Worm (Caenorhabditis elegans) whole organism, late embryonic: ENCODE results near the gene F21C10.13.

Source experiments
- F13H6.1 ChIP-seq: sonication (generic microtip); optimal IDR thresholded peaks from 2 replicates; lab custom pipeline; 2016; ENCODE audit warnings: missing genetic modification characterization, missing compliant biosample characterization
- Y22D7AL.16 ChIP-seq: sonication (generic microtip); optimal IDR thresholded peaks from 2 replicates; lab custom pipeline; 2016; ENCODE audit warnings: missing genetic modification characterization, missing compliant biosample characterization
- ceh-14 ChIP-seq: sonication (generic microtip); optimal IDR thresholded peaks from 2 replicates; lab custom pipeline; 2016; ENCODE audit warnings: missing genotype, missing genetic modification characterization, missing compliant biosample characterization
- ceh-18 ChIP-seq: sonication (generic microtip); optimal IDR thresholded peaks from 2 replicates; lab custom pipeline; 2016; ENCODE audit warnings: missing genetic modification characterization, missing compliant biosample characterization
- ceh-34 ChIP-seq: sonication (generic microtip); optimal IDR thresholded peaks from 2 replicates; lab custom pipeline; 2016; ENCODE audit warnings: mild to moderate bottlenecking, missing genetic modification characterization, missing compliant biosample characterization
- ceh-45 ChIP-seq: fragments of 200-800 bp; sonication (Bioruptor generic); IDR thresholded peaks from 2 replicates; pipeline ENCODE4 v1.3.6; 2022; ENCODE audit warnings: missing genetic modification reagents, missing genetic modification characterization, missing compliant biosample characterization
- ceh-48 ChIP-seq: sonication (generic microtip); optimal IDR thresholded peaks from 2 replicates; lab custom pipeline; 2016; ENCODE audit warnings: missing genetic modification characterization, inconsistent platforms, missing compliant biosample characterization
- ceh-6 ChIP-seq: fragments of 200-800 bp; sonication (Bioruptor generic); optimal IDR thresholded peaks from 2 replicates; lab custom pipeline; 2018; ENCODE audit warnings: mild to moderate bottlenecking, missing genetic modification characterization, missing compliant biosample characterization
- ceh-9 ChIP-seq: sonication (generic microtip); optimal IDR thresholded peaks from 2 replicates; lab custom pipeline; 2016; ENCODE audit warnings: mild to moderate bottlenecking, missing genetic modification characterization, inconsistent platforms, missing compliant biosample characterization
- che-1 ChIP-seq: sonication (generic microtip); optimal IDR thresholded peaks from 2 replicates; lab custom pipeline; 2016; ENCODE audit warnings: mild to moderate bottlenecking, missing genetic modification characterization, missing compliant biosample characterization
- elt-4 ChIP-seq: sonication (generic microtip); optimal IDR thresholded peaks from 2 replicates; lab custom pipeline; 2016; ENCODE audit warnings: missing genetic modification characterization, missing compliant biosample characterization
- ets-4 ChIP-seq: sonication (generic microtip); optimal IDR thresholded peaks from 2 replicates; lab custom pipeline; 2016; ENCODE audit warnings: missing genetic modification characterization, missing compliant biosample characterization
- eyg-1 ChIP-seq: sonication (generic microtip); optimal IDR thresholded peaks from 2 replicates; lab custom pipeline; 2016; ENCODE audit warnings: missing genotype, missing genetic modification characterization, missing compliant biosample characterization
- fax-1 ChIP-seq: sonication (generic microtip); optimal IDR thresholded peaks from 2 replicates; lab custom pipeline; 2016; ENCODE audit warnings: missing genotype, missing genetic modification characterization, missing compliant biosample characterization
- fkh-6 ChIP-seq: sonication (generic microtip); optimal IDR thresholded peaks from 2 replicates; lab custom pipeline; 2016; ENCODE audit warnings: missing genetic modification characterization, missing compliant biosample characterization
- hlh-13 ChIP-seq: fragments of 200-800 bp; sonication (Bioruptor generic); optimal IDR thresholded peaks from 2 replicates; lab custom pipeline; 2018; ENCODE audit warnings: mild to moderate bottlenecking, missing genetic modification characterization, missing compliant biosample characterization
- hlh-15 ChIP-seq: sonication (generic microtip); optimal IDR thresholded peaks from 2 replicates; lab custom pipeline; 2016; ENCODE audit warnings: missing genetic modification characterization, missing compliant biosample characterization
- hlh-30 ChIP-seq: sonication (generic microtip); optimal IDR thresholded peaks from 2 replicates; lab custom pipeline; 2017; ENCODE audit warnings: antibody characterized with exemption, missing genetic modification characterization, missing compliant biosample characterization; ENCODE audit not compliant: insufficient read depth
- hlh-6 ChIP-seq: sonication (generic microtip); optimal IDR thresholded peaks from 2 replicates; lab custom pipeline; 2016; ENCODE audit warnings: missing genotype, missing genetic modification characterization, missing compliant biosample characterization
- hlh-8 ChIP-seq: sonication (generic microtip); optimal IDR thresholded peaks from 2 replicates; lab custom pipeline; 2016; ENCODE audit warnings: missing genotype, missing genetic modification characterization, missing compliant biosample characterization
- lim-6 ChIP-seq: sonication (generic microtip); optimal IDR thresholded peaks from 2 replicates; lab custom pipeline; 2016; ENCODE audit warnings: missing genetic modification characterization, missing compliant biosample characterization
- mec-3 ChIP-seq: sonication (generic microtip); optimal IDR thresholded peaks from 2 replicates; lab custom pipeline; 2016; ENCODE audit warnings: borderline replicate concordance, missing genetic modification characterization, missing compliant biosample characterization
- nfya-1 ChIP-seq: sonication (generic microtip); optimal IDR thresholded peaks from 2 replicates; lab custom pipeline; 2017; ENCODE audit warnings: missing genetic modification characterization, mild to moderate bottlenecking, missing compliant biosample characterization, antibody characterized with exemption, moderate library complexity
- nhr-11 ChIP-seq: fragments of 150-350 bp; optimal IDR thresholded peaks from 2 replicates; lab custom pipeline; 2014; ENCODE audit warnings: missing biosample characterization, missing genetic modification characterization
- npax-4 ChIP-seq: sonication (generic microtip); optimal IDR thresholded peaks from 2 replicates; lab custom pipeline; 2016; ENCODE audit warnings: missing genetic modification characterization, missing compliant biosample characterization
- odd-2 ChIP-seq: sonication (generic microtip); optimal IDR thresholded peaks from 2 replicates; lab custom pipeline; 2017; ENCODE audit warnings: antibody characterized with exemption, mild to moderate bottlenecking, missing genetic modification characterization, missing compliant biosample characterization
- pag-3 ChIP-seq: sonication (generic microtip); optimal IDR thresholded peaks from 2 replicates; lab custom pipeline; 2016; ENCODE audit warnings: missing compliant biosample characterization, missing genetic modification characterization, borderline replicate concordance
- pat-9 ChIP-seq: fragments of 200-800 bp; sonication (Bioruptor generic); optimal IDR thresholded peaks from 2 replicates; lab custom pipeline; 2018; ENCODE audit warnings: mild to moderate bottlenecking, missing genetic modification characterization, moderate library complexity, missing compliant biosample characterization
- pax-1 ChIP-seq: fragments of 150-350 bp; optimal IDR thresholded peaks from 2 replicates; lab custom pipeline; 2014; ENCODE audit warnings: missing biosample characterization, missing genetic modification characterization
- pha-4 ChIP-seq: fragments of 150-350 bp; optimal IDR thresholded peaks from 2 replicates; lab custom pipeline; 2018; ENCODE audit warnings: missing biosample characterization, missing genetic modification reagents, missing genetic modification characterization
- ref-2 ChIP-seq: sonication (generic microtip); optimal IDR thresholded peaks from 2 replicates; lab custom pipeline; 2016; ENCODE audit warnings: missing genetic modification characterization, missing compliant biosample characterization
- sdc-2 ChIP-seq: sonication (generic microtip); optimal IDR thresholded peaks from 2 replicates; lab custom pipeline; 2016; ENCODE audit warnings: missing genotype, missing genetic modification characterization, missing compliant biosample characterization
- sox-2 ChIP-seq: fragments of 200-800 bp; sonication (Bioruptor generic); IDR thresholded peaks from 2 replicates; pipeline ENCODE4 v1.3.6; 2022; ENCODE audit warnings: missing genetic modification reagents, missing genetic modification characterization, missing compliant biosample characterization
- syd-9 ChIP-seq: sonication (generic microtip); optimal IDR thresholded peaks from 2 replicates; lab custom pipeline; 2016; ENCODE audit warnings: mild to moderate bottlenecking, missing genetic modification characterization, moderate library complexity, missing compliant biosample characterization
- tbx-2 ChIP-seq: sonication (generic microtip); optimal IDR thresholded peaks from 2 replicates; lab custom pipeline; 2016; ENCODE audit warnings: missing genetic modification characterization, missing compliant biosample characterization
- tbx-7 ChIP-seq: sonication (generic microtip); optimal IDR thresholded peaks from 2 replicates; lab custom pipeline; 2016; ENCODE audit warnings: missing genotype, missing genetic modification characterization, missing compliant biosample characterization
- unc-3 ChIP-seq, 2 experiments: fragments of 200-800 bp in 1 of 2; sonication (Bioruptor generic) in 1 of 2; sonication (generic microtip) in 1 of 2; conservative IDR thresholded peaks in 1 of 2; optimal IDR thresholded peaks in 1 of 2; 2 replicates each; pipeline versions ENCODE4 v1.3.6 to Lab custom; 2016 to 2022; ENCODE audit warnings: missing compliant biosample characterization in 2 of 2, missing genetic modification characterization in 2 of 2, missing genetic modification reagents in 1 of 2
- unc-42 ChIP-seq: sonication (generic microtip); optimal IDR thresholded peaks from 2 replicates; lab custom pipeline; 2016; ENCODE audit warnings: missing genotype, missing genetic modification characterization, missing compliant biosample characterization
- ztf-16 ChIP-seq: sonication (generic microtip); optimal IDR thresholded peaks from 2 replicates; lab custom pipeline; 2017; ENCODE audit warnings: missing genetic modification characterization, missing compliant biosample characterization

F21C10.13 gene

ce11 chrV:9125345-9125744 lies 3.2 kb downstream of the F21C10.13 start, which contains the start of gene F21C10.5:
F21C10.5 (plus strand) TSS chrV:9125645.
- no peak for TF ChIP-seq che-1 (tag; lab: Kevin White, UChicago)
- TF ChIP-seq F13H6.1, result no peak
- no peak for TF ChIP-seq sdc-2 (tag; lab: Kevin White, UChicago)
- no peak for TF ChIP-seq elt-4
- no peak for TF ChIP-seq odd-2 (tag; lab: Kevin White, UChicago)
- TF ChIP-seq ceh-18 (tag; lab: Kevin White, UChicago), result no peak
- TF ChIP-seq syd-9 (tag; lab: Kevin White, UChicago), result no peak
- no peak for TF ChIP-seq ceh-34 (tag; lab: Kevin White, UChicago)
- no peak for TF ChIP-seq ceh-6 (GFP tag; lab: Kevin White, UChicago)
- TF ChIP-seq unc-42 (tag; lab: Kevin White, UChicago), result no peak
- no peak for TF ChIP-seq hlh-6 (tag; lab: Kevin White, UChicago)
- no peak for TF ChIP-seq pat-9
- no peak for TF ChIP-seq ceh-14
- TF ChIP-seq fax-1, result no peak
- TF ChIP-seq eyg-1 (tag; lab: Kevin White, UChicago), result no peak
- no peak for TF ChIP-seq pha-4 (tag; lab: Kevin White, UChicago)
- TF ChIP-seq ceh-45 (GFP tag; lab: Robert Waterston, UW), result no peak
- TF ChIP-seq ztf-16 (tag; lab: Kevin White, UChicago), result no peak

- no peak for TF ChIP-seq npax-4 (tag; lab: Kevin White, UChicago)
- no peak for TF ChIP-seq ceh-48 (tag; lab: Kevin White, UChicago)
- no peak for TF ChIP-seq pax-1
- TF ChIP-seq hlh-15, result no peak
- no peak for TF ChIP-seq mec-3 (tag; lab: Kevin White, UChicago)
- TF ChIP-seq nhr-11 (tag; lab: Kevin White, UChicago), result no peak
- TF ChIP-seq sox-2, result no peak
- TF ChIP-seq unc-3 (GFP tag; conservative IDR thresholded peaks at IDR 0.05; lab: Robert Waterston, UW), result no peak
- no peak for TF ChIP-seq unc-3 (tag; optimal IDR thresholded peaks at IDR 0.05; lab: Kevin White, UChicago)
- no peak for TF ChIP-seq tbx-2
- no peak for TF ChIP-seq fkh-6 (tag; lab: Kevin White, UChicago)
- no peak for TF ChIP-seq eyg-1 (tag; lab: Kevin White, UChicago)
- no peak for TF ChIP-seq hlh-8
- no peak for TF ChIP-seq F13H6.1
- no peak for TF ChIP-seq nfya-1 (tag; lab: Kevin White, UChicago)
- no peak for TF ChIP-seq pha-4 (tag; lab: Kevin White, UChicago)
- TF ChIP-seq hlh-6 (tag; lab: Kevin White, UChicago), result no peak
- no peak for TF ChIP-seq syd-9 (tag; lab: Kevin White, UChicago)
- no peak for TF ChIP-seq ceh-34 (tag; lab: Kevin White, UChicago)
- no peak for TF ChIP-seq tbx-7
These were observed 4.2 kb downstream of the F21C10.13 start, which contains the start of gene F21C10.4 for ce11 chrV:9126316-9126715. F21C10.4 (plus strand) TSS chrV:9126616.

- TF ChIP-seq tbx-2, result no peak
- TF ChIP-seq ets-4 (tag; lab: Kevin White, UChicago), result no peak
- no peak for TF ChIP-seq hlh-15
- TF ChIP-seq ceh-18 (tag; lab: Kevin White, UChicago), result no peak
- TF ChIP-seq pag-3 (tag; lab: Kevin White, UChicago), result no peak
- TF ChIP-seq hlh-13 (GFP tag; lab: Kevin White, UChicago), result no peak
- TF ChIP-seq eyg-1 (tag; lab: Kevin White, UChicago), result no peak
- TF ChIP-seq ceh-45 (GFP tag; lab: Robert Waterston, UW), result no peak
- no peak for TF ChIP-seq ztf-16 (tag; lab: Kevin White, UChicago)
- no peak for TF ChIP-seq ref-2
- TF ChIP-seq lim-6, result no peak
- TF ChIP-seq syd-9 (tag; lab: Kevin White, UChicago), result no peak
- TF ChIP-seq npax-4 (tag; lab: Kevin White, UChicago), result no peak
These were observed 5.7 kb downstream of the F21C10.13 start, which contains the start of gene F21C10.3 for ce11 chrV:9127773-9128172. F21C10.3 (plus strand) TSS chrV:9128073.

ce11 chrV:9128562-9128961 lies 6.5 kb downstream of the F21C10.13 start:
- TF ChIP-seq hlh-30 (tag; lab: Kevin White, UChicago) (peak; percentile 27), nfya-1 (tag; lab: Kevin White, UChicago) (no peak), ceh-9 (tag; lab: Kevin White, UChicago) (no peak), Y22D7AL.16 (tag; lab: Kevin White, UChicago) (no peak), unc-42 (tag; lab: Kevin White, UChicago) (peak; percentile 40)
